Fruit fly (Drosophila melanogaster): ENCODE measurements around the gene CG14551.

CG14551 gene

dm6 chr3R:26105924-26106494 is 43.2 kb upstream of the CG14551 start (continued):
- TF ChIP-seq CG10959 (GFP tag; IDR thresholded peaks at IDR 0.05) (no peak), CG13296 (GFP tag; optimal IDR thresholded peaks at IDR 0.05) (peak; percentile 37), CG4854 (GFP tag; optimal IDR thresholded peaks at IDR 0.05) (no peak), al (GFP tag; IDR thresholded peaks at IDR 0.05) (peak; percentile 61), Xrp1 (GFP tag; IDR thresholded peaks at IDR 0.05) (peak; percentile 70; the same call in 1 of the 2 replicates), CG4707 (GFP tag; optimal IDR thresholded peaks at IDR 0.05) (no peak), gsb (GFP tag; IDR thresholded peaks at IDR 0.05) (peak; percentile 72; the same call in 1 of the 2 replicates), HLHmδ (GFP tag; optimal IDR thresholded peaks at IDR 0.05) (no peak), nerfin-1 (tag; optimal IDR thresholded peaks at IDR 0.05) (no peak), chn (GFP tag; optimal IDR thresholded peaks at IDR 0.05) (no peak), onecut (GFP tag; IDR thresholded peaks at IDR 0.05) (peak; percentile 4; the same call in 1 of the 2 replicates), knrl (GFP tag; IDR thresholded peaks at IDR 0.05; ENCODE audit: partially characterized antibody) (0 out of 3 replicates have a peak, but pooled peaks have one; percentile 9), CG18764 (GFP tag; optimal IDR thresholded peaks at IDR 0.05) (no peak), CG7928 (GFP tag; optimal IDR thresholded peaks at IDR 0.05) (peak; percentile 40), CG10431 (GFP tag; optimal IDR thresholded peaks at IDR 0.05) (no peak), psq (GFP tag; optimal IDR thresholded peaks at IDR 0.05) (no peak), ind (GFP tag; optimal IDR thresholded peaks at IDR 0.05) (peak; percentile 74), jigr1 (GFP tag; IDR thresholded peaks at IDR 0.05) (no peak), Usf (GFP tag; optimal IDR thresholded peaks at IDR 0.05) (no peak), HLH4C (GFP tag; IDR thresholded peaks at IDR 0.05; ENCODE audit: partially characterized antibody) (no peak), ssp (GFP tag; IDR thresholded peaks at IDR 0.05) (peak; percentile 33; the same call in 1 of the 2 replicates), Poxn (GFP tag; IDR thresholded peaks at IDR 0.05) (no peak), slbo (GFP tag; IDR thresholded peaks at IDR 0.05) (peak; percentile 88), CG33213 (GFP tag; optimal IDR thresholded peaks at IDR 0.05) (no peak), gcm (GFP tag; optimal IDR thresholded peaks at IDR 0.05) (no peak), CG2199 (GFP tag; IDR thresholded peaks at IDR 0.05) (no peak), en (GFP tag; optimal IDR thresholded peaks at IDR 0.05) (no peak), kni (GFP tag; optimal IDR thresholded peaks at IDR 0.05) (peak; percentile 11), ap (GFP tag; IDR thresholded peaks at IDR 0.05) (0 out of 2 replicates have a peak, but pooled peaks have one; percentile 18), gce (GFP tag; IDR thresholded peaks at IDR 0.05) (no peak), slou (GFP tag; optimal IDR thresholded peaks at IDR 0.05) (no peak), gsb-n (tag; optimal IDR thresholded peaks at IDR 0.05) (no peak), oc (tag; optimal IDR thresholded peaks at IDR 0.05) (no peak), CG33557 (GFP tag; optimal IDR thresholded peaks at IDR 0.05) (no peak), CG13775 (GFP tag; optimal IDR thresholded peaks at IDR 0.05) (peak; percentile 34), CG8478 (optimal IDR thresholded peaks at IDR 0.05) (no peak), cas (GFP tag; IDR thresholded peaks at IDR 0.05) (peak; percentile 38; the same call in 1 of the 2 replicates), zf30C (GFP tag; optimal IDR thresholded peaks at IDR 0.05) (no peak), CG18599 (GFP tag; optimal IDR thresholded peaks at IDR 0.05) (peak; percentile 90), usp (GFP tag; optimal IDR thresholded peaks at IDR 0.05) (no peak), Nf-YB (GFP tag; optimal IDR thresholded peaks at IDR 0.05) (no peak), HmgD (GFP tag; optimal IDR thresholded peaks at IDR 0.05) (no peak), ara (GFP tag; IDR thresholded peaks at IDR 0.05) (0 out of 2 replicates have a peak, but pooled peaks have one; percentile 45), zen2 (GFP tag; IDR thresholded peaks at IDR 0.05; ENCODE audit: partially characterized antibody) (no peak), sug (tag; optimal IDR thresholded peaks at IDR 0.05) (no peak), CG8290 (GFP tag; optimal IDR thresholded peaks at IDR 0.05) (no peak), CG8290 (tag; optimal IDR thresholded peaks at IDR 0.05) (peak in 1 of 2 experiments; percentile 18), CG16815 (GFP tag; optimal IDR thresholded peaks at IDR 0.05) (no peak), CG6654 (GFP tag; optimal IDR thresholded peaks at IDR 0.05) (peak; percentile 16), croc (GFP tag; conservative IDR thresholded peaks at IDR 0.05) (0 out of 3 replicates have a peak, but pooled peaks have one; percentile 25), tx (GFP tag; optimal IDR thresholded peaks at IDR 0.05) (no peak)

Measured in whole organism, embryonic.